Worm (Caenorhabditis elegans): ENCODE measurements around the gene str-101.

DNA sequence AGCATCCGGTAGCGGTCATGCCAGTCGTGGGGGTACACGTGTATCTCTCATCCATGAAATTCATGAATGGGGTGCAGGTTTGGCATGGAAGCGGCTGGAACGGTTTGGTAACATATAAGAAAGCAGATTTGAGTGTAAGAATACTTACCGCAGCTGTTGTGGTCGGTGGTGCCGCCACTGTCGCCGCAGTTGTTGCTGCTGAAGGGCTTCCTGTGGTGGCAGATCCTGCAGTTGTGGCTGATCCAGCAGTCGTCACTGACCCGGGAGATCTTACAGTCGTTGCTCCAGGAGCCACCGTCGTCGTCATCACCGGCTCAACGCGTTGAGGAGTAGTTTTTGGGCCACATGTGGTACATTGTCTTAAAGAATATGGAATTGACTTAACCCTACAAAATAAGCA lies 21.2 kb upstream of the str-101 start:
- TF ChIP-seq hpl-2 (GFP tag; optimal IDR thresholded peaks at IDR 0.05): no peak
- no peak for TF ChIP-seq elt-3 (tag; optimal IDR thresholded peaks at IDR 0.05)
- TF ChIP-seq jun-1 (tag; optimal IDR thresholded peaks at IDR 0.05): no peak
- TF ChIP-seq alr-1 (tag; optimal IDR thresholded peaks at IDR 0.05; ENCODE audit: borderline replicate concordance): no peak
- TF ChIP-seq nhr-237 (tag; optimal IDR thresholded peaks at IDR 0.05): no peak
- no peak for TF ChIP-seq ama-1 (optimal IDR thresholded peaks at IDR 0.05)
